1 fruit fly cellular context compared by ENCODE assay signal in genomic region chr3L:16587994-16588622, dm6.
TF ChIP-seq lines count a peak whose summit lies in the region.

No protein-coding gene starts in this region.

TF ChIP-seq in whole organism, embryonic, 481 proteins besides CTCF, POLR2A, EP300 and RAD21 (continued from another document and continues in another):
- TF ChIP-seq Ets65A (GFP tag; lab: Kevin White, UChicago) (peak; percentile 97), CG34224 (GFP tag; IDR thresholded peaks at IDR 0.05; lab: Robert Waterston, UW; ENCODE audit: partially characterized antibody) (peak; percentile 93), gce (GFP tag; IDR thresholded peaks at IDR 0.05; lab: Robert Waterston, UW) (no peak), cato (GFP tag; optimal IDR thresholded peaks at IDR 0.05; lab: Kevin White, UChicago; ENCODE audit: borderline replicate concordance) (no peak), BtbVII (GFP tag; optimal IDR thresholded peaks at IDR 0.05; lab: Kevin White, UChicago) (no peak), Hr51 (GFP tag; optimal IDR thresholded peaks at IDR 0.05; lab: Kevin White, UChicago) (peak; percentile 55 to 63), CG34376 (GFP tag; optimal IDR thresholded peaks at IDR 0.05; lab: Kevin White, UChicago) (peak; percentile 31), Kr (GFP tag; optimal IDR thresholded peaks at IDR 0.05; lab: Kevin White, UChicago) (no peak), Fer1 (GFP tag; optimal IDR thresholded peaks at IDR 0.05; lab: Kevin White, UChicago) (peak; percentile 3), Dbx (GFP tag; IDR thresholded peaks at IDR 0.05; lab: Robert Waterston, UW) (peak; percentile 76), Chrac-16 (GFP tag; optimal IDR thresholded peaks at IDR 0.05; lab: Kevin White, UChicago) (peak; percentile 56), insv (GFP tag; optimal IDR thresholded peaks at IDR 0.05; lab: Kevin White, UChicago) (peak in 1 of 2 experiments; percentile 6), NC2α (GFP tag; optimal IDR thresholded peaks at IDR 0.05; lab: Kevin White, UChicago) (no peak), CG11504 (tag; optimal IDR thresholded peaks at IDR 0.05; lab: Kevin White, UChicago) (no peak), Sry-δ (GFP tag; optimal IDR thresholded peaks at IDR 0.05; lab: Kevin White, UChicago) (peak; percentile 98), CkIIα-i1 (GFP tag; IDR thresholded peaks at IDR 0.05; lab: Robert Waterston, UW) (no peak), lilli (GFP tag; optimal IDR thresholded peaks at IDR 0.05; lab: Kevin White, UChicago) (peak; percentile 71), oc (tag; optimal IDR thresholded peaks at IDR 0.05; lab: Kevin White, UChicago) (peak; percentile 15), gfzf (GFP tag; optimal IDR thresholded peaks at IDR 0.05; lab: Kevin White, UChicago) (peak; percentile 55), CG17186 (GFP tag; optimal IDR thresholded peaks at IDR 0.05; lab: Kevin White, UChicago) (peak; percentile 89), dysf (GFP tag; IDR thresholded peaks at IDR 0.05; lab: Robert Waterston, UW) (peak; percentile 62; the same call in 1 of the 3 replicates), CG13296 (GFP tag; optimal IDR thresholded peaks at IDR 0.05; lab: Kevin White, UChicago) (peak; percentile 60), Hsf (GFP tag; optimal IDR thresholded peaks at IDR 0.05; lab: Kevin White, UChicago) (peak; percentile 66), bsh (GFP tag; optimal IDR thresholded peaks at IDR 0.05; lab: Kevin White, UChicago) (peak in 1 of 2 experiments; percentile 57), sens-2 (GFP tag; IDR thresholded peaks at IDR 0.05; lab: Robert Waterston, UW) (no peak), HLH54F (GFP tag; optimal IDR thresholded peaks at IDR 0.05; lab: Kevin White, UChicago) (peak; percentile 67), CG10431 (GFP tag; optimal IDR thresholded peaks at IDR 0.05; lab: Kevin White, UChicago) (peak; percentile 64), crol (GFP tag; IDR thresholded peaks at IDR 0.05; lab: Robert Waterston, UW) (no peak), CG4854 (GFP tag; optimal IDR thresholded peaks at IDR 0.05; lab: Kevin White, UChicago) (peak; percentile 10), otp (GFP tag; IDR thresholded peaks at IDR 0.05; lab: Robert Waterston, UW) (peak; percentile 41; the same call in 1 of the 3 replicates), CG34422 (GFP tag; IDR thresholded peaks at IDR 0.05; lab: Robert Waterston, UW) (peak; percentile 77), psq (GFP tag; optimal IDR thresholded peaks at IDR 0.05; lab: Kevin White, UChicago) (no peak), Myb (GFP tag; optimal IDR thresholded peaks at IDR 0.05; lab: Kevin White, UChicago) (peak; percentile 66), Awh (GFP tag; IDR thresholded peaks at IDR 0.05; lab: Robert Waterston, UW) (peak; percentile 22; the same call in 1 of the 2 replicates), cas (GFP tag; IDR thresholded peaks at IDR 0.05; lab: Robert Waterston, UW) (0 out of 2 replicates have a peak, but pooled peaks have one; percentile 35), CG11560 (tag; IDR thresholded peaks at IDR 0.05; lab: Robert Waterston, UW) (no peak), CG16815 (GFP tag; optimal IDR thresholded peaks at IDR 0.05; lab: Kevin White, UChicago) (peak; percentile 30), pum (GFP tag; optimal IDR thresholded peaks at IDR 0.05; lab: Kevin White, UChicago) (peak; percentile 57), org-1 (GFP tag; optimal IDR thresholded peaks at IDR 0.05; lab: Kevin White, UChicago) (no peak), Adf1 (GFP tag; IDR thresholded peaks at IDR 0.05; lab: Robert Waterston, UW) (no peak), tna (GFP tag; IDR thresholded peaks at IDR 0.05; lab: Robert Waterston, UW; ENCODE audit: partially characterized antibody) (no peak; the same call in none of the 2 replicates), Spps (tag; optimal IDR thresholded peaks at IDR 0.05; lab: Kevin White, UChicago) (no peak), CG33557 (GFP tag; optimal IDR thresholded peaks at IDR 0.05; lab: Kevin White, UChicago) (peak; percentile 6), btn (GFP tag; optimal IDR thresholded peaks at IDR 0.05; lab: Kevin White, UChicago) (peak; percentile 5), Sox102F (GFP tag; optimal IDR thresholded peaks at IDR 0.05; lab: Kevin White, UChicago) (no peak), Hr39 (optimal IDR thresholded peaks at IDR 0.05; lab: Kevin White, UChicago) (no peak), Six4 (GFP tag; optimal IDR thresholded peaks at IDR 0.05; lab: Kevin White, UChicago) (peak; percentile 12), CG2120 (GFP tag; optimal IDR thresholded peaks at IDR 0.05; lab: Kevin White, UChicago) (peak; percentile 75), grau (tag; optimal IDR thresholded peaks at IDR 0.05; lab: Kevin White, UChicago) (peak; percentile 63), CG18011 (GFP tag; optimal IDR thresholded peaks at IDR 0.05; lab: Kevin White, UChicago) (no peak), unpg (GFP tag; optimal IDR thresholded peaks at IDR 0.05; lab: Kevin White, UChicago) (peak; percentile 64), br (optimal IDR thresholded peaks at IDR 0.05; lab: Kevin White, UChicago) (no peak), Aef1 (GFP tag; IDR thresholded peaks at IDR 0.05; lab: Robert Waterston, UW) (peak; percentile 49; the same call in 1 of the 3 replicates), CG15696 (tag; optimal IDR thresholded peaks at IDR 0.05; lab: Kevin White, UChicago) (peak; percentile 13), sqz (GFP tag; optimal IDR thresholded peaks at IDR 0.05; lab: Kevin White, UChicago) (no peak), PHDP (tag; optimal IDR thresholded peaks at IDR 0.05; lab: Kevin White, UChicago) (peak; percentile 63), Eip74EF (GFP tag; optimal IDR thresholded peaks at IDR 0.05; lab: Kevin White, UChicago) (no peak), CG8388 (GFP tag; optimal IDR thresholded peaks at IDR 0.05; lab: Kevin White, UChicago) (no peak), jigr1 (GFP tag; IDR thresholded peaks at IDR 0.05; lab: Robert Waterston, UW) (no peak), CG6683 (GFP tag; optimal IDR thresholded peaks at IDR 0.05; lab: Kevin White, UChicago) (peak; percentile 34), eyg (GFP tag; optimal IDR thresholded peaks at IDR 0.05; lab: Kevin White, UChicago) (peak; percentile 61), CG4730 (GFP tag; IDR thresholded peaks at IDR 0.05; lab: Robert Waterston, UW) (peak; percentile 42; the same call in 1 of the 2 replicates), ems (GFP tag; optimal IDR thresholded peaks at IDR 0.05; lab: Kevin White, UChicago) (peak; percentile 69), Hey (tag; optimal IDR thresholded peaks at IDR 0.05; lab: Kevin White, UChicago) (no peak), CG4617 (GFP tag; optimal IDR thresholded peaks at IDR 0.05; lab: Kevin White, UChicago; ENCODE audit: borderline replicate concordance) (peak; percentile 88), CG1024 (GFP tag; IDR thresholded peaks at IDR 0.05; lab: Robert Waterston, UW) (0 out of 2 replicates have a peak, but pooled peaks have one; percentile 18), ATbp (GFP tag; optimal IDR thresholded peaks at IDR 0.05; lab: Kevin White, UChicago) (no peak), stwl (tag; optimal IDR thresholded peaks at IDR 0.05; lab: Kevin White, UChicago) (peak; percentile 34), CG13624 (GFP tag; optimal IDR thresholded peaks at IDR 0.05; lab: Kevin White, UChicago) (peak; percentile 67), tx (GFP tag; optimal IDR thresholded peaks at IDR 0.05; lab: Kevin White, UChicago) (peak; percentile 41), CG17568 (GFP tag; optimal IDR thresholded peaks at IDR 0.05; lab: Kevin White, UChicago) (no peak), CG4328 (GFP tag; optimal IDR thresholded peaks at IDR 0.05; lab: Kevin White, UChicago) (peak; percentile 42), Oli (tag; optimal IDR thresholded peaks at IDR 0.05; lab: Kevin White, UChicago) (peak; percentile 21), Dref (GFP tag; IDR thresholded peaks at IDR 0.05; lab: Robert Waterston, UW) (peak; percentile 52), CG31224 (GFP tag; IDR thresholded peaks at IDR 0.05; lab: Robert Waterston, UW) (peak; percentile 54), CG12155 (GFP tag; optimal IDR thresholded peaks at IDR 0.05; lab: Kevin White, UChicago) (peak; percentile 9), CG8281 (tag; optimal IDR thresholded peaks at IDR 0.05; lab: Kevin White, UChicago) (no peak), CG30431 (GFP tag; optimal IDR thresholded peaks at IDR 0.05; lab: Kevin White, UChicago) (no peak), CG1792 (GFP tag; optimal IDR thresholded peaks at IDR 0.05; lab: Kevin White, UChicago) (peak; percentile 50), bbx (GFP tag; IDR thresholded peaks at IDR 0.05; lab: Robert Waterston, UW; ENCODE audit: partially characterized antibody) (peak; percentile 83), Dll (GFP tag; IDR thresholded peaks at IDR 0.05; lab: Robert Waterston, UW; ENCODE audit: partially characterized antibody) (peak; percentile 98), al (GFP tag; IDR thresholded peaks at IDR 0.05; lab: Robert Waterston, UW) (peak; percentile 20; the same call in 1 of the 2 replicates), CG5245 (GFP tag; optimal IDR thresholded peaks at IDR 0.05; lab: Kevin White, UChicago) (peak; percentile 37), CG31441 (GFP tag; IDR thresholded peaks at IDR 0.05; lab: Robert Waterston, UW) (peak; percentile 99), CG7839 (tag; optimal IDR thresholded peaks at IDR 0.05; lab: Kevin White, UChicago) (peak; percentile 63), CG11723 (GFP tag; optimal IDR thresholded peaks at IDR 0.05; lab: Kevin White, UChicago) (no peak), GATAe (GFP tag; conservative IDR thresholded peaks at IDR 0.05; lab: Robert Waterston, UW) (no peak), Atf-2 (GFP tag; optimal IDR thresholded peaks at IDR 0.05; lab: Kevin White, UChicago) (no peak), CG6654 (GFP tag; optimal IDR thresholded peaks at IDR 0.05; lab: Kevin White, UChicago) (no peak), Hmx (GFP tag; optimal IDR thresholded peaks at IDR 0.05; lab: Kevin White, UChicago) (no peak), CG4404 (GFP tag; IDR thresholded peaks at IDR 0.05; lab: Robert Waterston, UW) (no peak), CG4282 (GFP tag; optimal IDR thresholded peaks at IDR 0.05; lab: Kevin White, UChicago) (peak; percentile 6), CG1603 (tag; optimal IDR thresholded peaks at IDR 0.05; lab: Kevin White, UChicago) (peak; percentile 75), aop (GFP tag; IDR thresholded peaks at IDR 0.05; lab: Robert Waterston, UW) (no peak), B-H1 (GFP tag; IDR thresholded peaks at IDR 0.05; lab: Robert Waterston, UW) (peak; percentile 57), mirr (GFP tag; optimal IDR thresholded peaks at IDR 0.05; lab: Kevin White, UChicago) (peak; percentile 15), Opbp (GFP tag; IDR thresholded peaks at IDR 0.05; lab: Robert Waterston, UW; ENCODE audit: partially characterized antibody) (peak; percentile 85), pita (GFP tag; optimal IDR thresholded peaks at IDR 0.05; lab: Kevin White, UChicago) (no peak), ase (GFP tag; IDR thresholded peaks at IDR 0.05; lab: Robert Waterston, UW) (0 out of 3 replicates have a peak, but pooled peaks have one; percentile 51), Mad (GFP tag; optimal IDR thresholded peaks at IDR 0.05; lab: Kevin White, UChicago) (peak; percentile 64), CG7745 (tag; optimal IDR thresholded peaks at IDR 0.05; lab: Kevin White, UChicago) (no peak), CG17829 (tag; optimal IDR thresholded peaks at IDR 0.05; lab: Kevin White, UChicago) (peak; percentile 61), ERR (GFP tag; optimal IDR thresholded peaks at IDR 0.05; lab: Kevin White, UChicago) (no peak), chn (GFP tag; optimal IDR thresholded peaks at IDR 0.05; lab: Kevin White, UChicago) (peak; percentile 73), Ssrp (tag; optimal IDR thresholded peaks at IDR 0.05; lab: Kevin White, UChicago) (peak; percentile 27), CG16863 (GFP tag; optimal IDR thresholded peaks at IDR 0.05; lab: Kevin White, UChicago) (peak; percentile 60), vvl (GFP tag; IDR thresholded peaks at IDR 0.05; lab: Robert Waterston, UW) (peak; percentile 79), fu2 (GFP tag; optimal IDR thresholded peaks at IDR 0.05; lab: Kevin White, UChicago) (peak; percentile 34), Ada2b (GFP tag; IDR thresholded peaks at IDR 0.05; lab: Robert Waterston, UW) (peak; percentile 51), hkb (optimal IDR thresholded peaks at IDR 0.05; lab: Kevin White, UChicago) (peak; percentile 78), hkb (GFP tag; IDR thresholded peaks at IDR 0.05; lab: Robert Waterston, UW) (peak; percentile 51), mam (GFP tag; optimal IDR thresholded peaks at IDR 0.05; lab: Kevin White, UChicago) (peak; percentile 67), CG4707 (GFP tag; optimal IDR thresholded peaks at IDR 0.05; lab: Kevin White, UChicago) (no peak), CG2889 (GFP tag; IDR thresholded peaks at IDR 0.05; lab: Robert Waterston, UW) (peak; percentile 69; the same call in 2 of the 3 replicates), sisA (GFP tag; IDR thresholded peaks at IDR 0.05; lab: Robert Waterston, UW) (peak; percentile 47), Bteb2 (GFP tag; optimal IDR thresholded peaks at IDR 0.05; lab: Kevin White, UChicago) (peak; percentile 38), gro (GFP tag; optimal IDR thresholded peaks at IDR 0.05; lab: Kevin White, UChicago) (peak; percentile 69), pb (GFP tag; optimal IDR thresholded peaks at IDR 0.05; lab: Kevin White, UChicago) (peak; percentile 61), CG6813 (GFP tag; optimal IDR thresholded peaks at IDR 0.05; lab: Kevin White, UChicago) (no peak), repo (GFP tag; optimal IDR thresholded peaks at IDR 0.05; lab: Kevin White, UChicago) (peak; percentile 14), HLH4C (GFP tag; IDR thresholded peaks at IDR 0.05; lab: Robert Waterston, UW; ENCODE audit: partially characterized antibody) (peak; percentile 90), CG1832 (GFP tag; optimal IDR thresholded peaks at IDR 0.05; lab: Kevin White, UChicago) (no peak), CG17912 (GFP tag; optimal IDR thresholded peaks at IDR 0.05; lab: Kevin White, UChicago) (peak; percentile 50), jumu (GFP tag; optimal IDR thresholded peaks at IDR 0.05; lab: Kevin White, UChicago) (peak; percentile 75), TFAM (GFP tag; optimal IDR thresholded peaks at IDR 0.05; lab: Kevin White, UChicago) (no peak), ttk (GFP tag; IDR thresholded peaks at IDR 0.05; lab: Robert Waterston, UW) (0 out of 2 replicates have a peak, but pooled peaks have one; percentile 10), Med (GFP tag; lab: Kevin White, UChicago) (peak; percentile 95), dati (GFP tag; IDR thresholded peaks at IDR 0.05; lab: Robert Waterston, UW) (no peak), lmd (GFP tag; IDR thresholded peaks at IDR 0.05; lab: Robert Waterston, UW) (peak; percentile 55; the same call in 1 of the 2 replicates), dan (GFP tag; IDR thresholded peaks at IDR 0.05; lab: Robert Waterston, UW) (no peak), CG7357 (GFP tag; IDR thresholded peaks at IDR 0.05; lab: Robert Waterston, UW) (peak; percentile 51; the same call in 1 of the 3 replicates)
